Worm (Caenorhabditis elegans): ENCODE results near the gene B0280.2.

DNA sequence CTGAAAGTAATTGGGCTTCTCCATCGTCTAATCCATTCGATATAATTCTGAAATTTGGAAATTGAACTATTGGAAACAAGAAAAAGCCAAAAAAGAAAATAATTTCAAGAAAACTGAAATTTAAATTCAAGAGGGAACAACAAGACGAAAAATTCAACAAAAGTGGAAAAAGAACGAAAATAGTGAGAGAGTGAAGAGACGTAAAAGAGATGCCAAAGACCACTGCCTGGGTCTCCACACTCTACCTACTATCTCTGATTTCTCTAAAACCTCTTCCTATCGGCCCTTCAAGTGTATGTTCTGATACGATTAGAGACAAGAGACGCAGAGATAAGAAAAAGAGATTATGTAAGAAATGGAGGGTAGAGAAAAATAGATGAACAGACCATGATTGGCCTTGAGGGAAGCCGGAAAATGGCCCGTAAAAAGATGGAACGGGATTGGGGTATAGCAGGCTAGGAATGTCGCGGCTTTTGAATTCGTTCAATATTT lies 29.3 kb downstream of the B0280.2 start, which contains the start of gene ogt-1:
- TF ChIP-seq nhr-25 (tag; optimal IDR thresholded peaks at IDR 0.05) (peak; percentile 94), sem-4 (tag; optimal IDR thresholded peaks at IDR 0.05) (peak; percentile 88), F13H6.1 (tag; optimal IDR thresholded peaks at IDR 0.05) (peak; percentile 92), unc-62 (GFP tag; optimal IDR thresholded peaks at IDR 0.05) (no peak)

Measured in whole organism, L2 larva.